Worm (Caenorhabditis elegans) whole organism, L1 larva: ENCODE measurements around the gene M163.5.

Experiments
- aha-1 ChIP-seq: fragments of 150-350 bp; optimal IDR thresholded peaks from 2 replicates; lab custom pipeline; 2014; ENCODE audit warnings: missing biosample characterization, missing genetic modification characterization
- dpl-1 ChIP-seq, 3 experiments: fragments of 150-350 bp in 2 of 3; sonication (generic microtip) in 1 of 3; optimal IDR thresholded peaks; 2 replicates each; lab custom pipeline; 2014 to 2017; ENCODE audit warnings: missing biosample characterization in 3 of 3, missing genetic modification characterization in 3 of 3, missing genetic modification reagents in 3 of 3
- elt-3 ChIP-seq, 6 experiments: fragments of 150-350 bp in 1 of 6; sonication (generic microtip); optimal IDR thresholded peaks; 2 replicates each; lab custom pipeline; 2017 to 2018; ENCODE audit warnings: missing biosample characterization in 6 of 6, missing genetic modification characterization in 6 of 6, inconsistent platforms in 1 of 6
- mep-1 ChIP-seq: fragments of 150-350 bp; optimal IDR thresholded peaks from 2 replicates; lab custom pipeline; 2014; ENCODE audit warnings: missing biosample characterization, missing genetic modification characterization
- nhr-237 ChIP-seq: fragments of 150-350 bp; optimal IDR thresholded peaks from 2 replicates; lab custom pipeline; 2014; ENCODE audit warnings: missing biosample characterization, missing genetic modification characterization
- nhr-90 ChIP-seq: sonication (generic microtip); optimal IDR thresholded peaks from 2 replicates; lab custom pipeline; 2016; ENCODE audit warnings: mild to moderate bottlenecking, missing genetic modification characterization, missing compliant biosample characterization; ENCODE audit not compliant: poor library complexity
- sup-37 ChIP-seq: fragments of 200-800 bp; sonication (Bioruptor generic); optimal IDR thresholded peaks from 2 replicates; lab custom pipeline; 2018; ENCODE audit warnings: mild to moderate bottlenecking, missing genetic modification characterization, missing compliant biosample characterization
- ztf-11 ChIP-seq, 2 experiments: sonication (generic microtip); optimal IDR thresholded peaks; 2 replicates each; lab custom pipeline; 2016 to 2017; ENCODE audit warnings: missing genetic modification characterization in 2 of 2, missing biosample characterization in 1 of 2, missing compliant biosample characterization in 1 of 2

DNA sequence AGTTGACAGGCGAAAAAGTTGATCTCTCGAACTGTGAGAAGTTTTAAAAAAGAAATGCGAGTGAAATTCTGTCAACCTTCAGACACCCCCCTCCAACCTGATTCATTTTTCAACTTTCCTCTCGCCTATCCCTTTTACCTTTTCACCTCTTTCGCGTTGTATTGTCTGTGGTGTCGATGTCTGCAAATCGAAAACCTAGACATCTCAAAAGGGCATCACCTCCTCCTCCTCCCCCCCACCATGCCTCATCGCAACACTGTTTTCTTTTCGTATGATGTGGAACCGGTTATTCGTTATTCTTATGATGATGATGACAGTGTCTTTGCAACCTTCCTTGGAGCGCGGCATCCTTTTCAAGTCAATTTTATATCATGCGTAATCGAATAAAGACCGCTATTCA lies 34.2 kb downstream of the M163.5 start:
- TF ChIP-seq nhr-237 (no peak), ztf-11 (tag; optimal IDR thresholded peaks at IDR 0.05; lab: Kevin White, UChicago) (no peak), dpl-1 (GFP tag; optimal IDR thresholded peaks at IDR 0.05; lab: Kevin White, UChicago) (no peak), nhr-90 (tag; lab: Kevin White, UChicago) (peak; percentile 67), sup-37 (no peak), aha-1 (tag; lab: Kevin White, UChicago) (no peak), mep-1 (peak; percentile 59), elt-3 (tag; optimal IDR thresholded peaks at IDR 0.05; lab: Kevin White, UChicago) (peak in 5 of 6 experiments; percentile 1 to 83 (median 44))
